Worm (Caenorhabditis elegans) whole organism, L4/young adult: ENCODE data around the gene F49E12.8.

Source experiments
- W03F9.2 ChIP-seq: fragments of 150-350 bp; optimal IDR thresholded peaks from 2 replicates; lab custom pipeline; 2014; ENCODE audit warnings: missing biosample characterization, missing genetic modification characterization
- dao-5 ChIP-seq: sonication (generic microtip); optimal IDR thresholded peaks from 2 replicates; lab custom pipeline; 2016; ENCODE audit warnings: missing genotype, missing genetic modification characterization, moderate library complexity, missing compliant biosample characterization
- him-1 ChIP-seq: sonication (generic microtip); optimal IDR thresholded peaks from 2 replicates; lab custom pipeline; 2016; ENCODE audit warnings: missing genotype, missing genetic modification reagents, missing genetic modification characterization, missing compliant biosample characterization

The F49E12.8 gene

ce11 chrII:8394205-8394604, at the start of gene F49E12.8:
Gene F49E12.8, minus strand, starts transcription at chrII:8394305.
- TF ChIP-seq him-1 (tag; lab: Kevin White, UChicago) (no peak), dao-5 (tag; lab: Kevin White, UChicago) (no peak), W03F9.2 (tag; lab: Kevin White, UChicago) (no peak)

ce11 chrII:8442717-8443223, 48.7 kb upstream of the F49E12.8 start, which contains the start of gene eif-3.G:
Gene eif-3.G, plus strand, starts transcription at chrII:8442767.
- TF ChIP-seq him-1 (tag; lab: Kevin White, UChicago) (no peak), dao-5 (tag; lab: Kevin White, UChicago) (no peak)

- TF ChIP-seq him-1 (tag; lab: Kevin White, UChicago) (no peak), W03F9.2 (tag; lab: Kevin White, UChicago) (peak; percentile 63)
Measured at ce11 chrII:8442176-8442575, 48.1 kb upstream of the F49E12.8 start.

DNA sequence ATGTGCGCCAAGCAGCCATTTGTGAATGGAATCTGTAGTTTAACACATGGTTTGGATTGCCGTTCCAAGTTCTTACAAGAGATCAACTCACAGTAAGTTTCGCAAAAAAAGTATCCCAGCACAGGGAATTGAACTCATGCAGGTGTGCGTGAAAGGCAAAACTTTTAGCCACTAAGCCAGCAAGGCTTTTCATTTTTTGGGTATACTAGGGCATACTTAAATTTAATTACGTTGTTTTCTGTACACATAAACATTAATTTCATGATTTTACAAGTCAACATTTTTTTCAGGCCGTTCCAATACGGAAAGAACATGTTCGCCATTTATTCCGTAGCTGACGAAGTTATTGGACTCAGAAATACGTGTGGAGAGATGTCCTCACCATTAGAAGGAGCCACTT, 47.4 kb upstream of the F49E12.8 start:
- TF ChIP-seq dao-5 (tag; lab: Kevin White, UChicago) (peak; percentile 86), him-1 (tag; lab: Kevin White, UChicago) (no peak)

DNA sequence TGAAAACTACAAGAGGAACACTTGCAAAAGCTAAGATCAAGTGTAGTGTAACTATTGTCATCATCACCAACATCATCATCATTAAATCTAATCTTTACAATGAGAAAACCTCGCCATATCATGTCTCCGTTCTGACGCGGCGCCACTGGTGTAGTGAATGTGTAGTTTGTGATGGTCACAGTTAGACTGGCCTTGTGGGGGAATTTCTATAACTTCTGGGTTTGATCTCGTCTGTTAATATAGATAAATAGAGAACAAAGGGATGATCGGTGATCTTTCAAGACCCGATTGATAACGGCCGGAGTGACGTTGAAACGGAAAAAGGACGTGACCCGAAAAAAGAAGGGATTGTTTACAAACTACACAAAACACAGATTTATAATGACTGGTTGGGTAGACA, 46.7 kb upstream of the F49E12.8 start:
- TF ChIP-seq W03F9.2 (tag; lab: Kevin White, UChicago) (no peak), dao-5 (tag; lab: Kevin White, UChicago) (no peak), him-1 (tag; lab: Kevin White, UChicago) (no peak)

ce11 chrII:8440097-8440496, 46.0 kb upstream of the F49E12.8 start:
- TF ChIP-seq W03F9.2 (tag; lab: Kevin White, UChicago), result no peak
- no peak for TF ChIP-seq him-1 (tag; lab: Kevin White, UChicago)
- TF ChIP-seq dao-5 (tag; lab: Kevin White, UChicago), result no peak

ce11 chrII:8438791-8439287, 44.7 kb upstream of the F49E12.8 start, which contains the start of gene lips-10:
Gene lips-10, plus strand, starts transcription at chrII:8439168.
- TF ChIP-seq him-1 (tag; lab: Kevin White, UChicago) (no peak), W03F9.2 (tag; lab: Kevin White, UChicago) (no peak), dao-5 (tag; lab: Kevin White, UChicago) (no peak)

DNA sequence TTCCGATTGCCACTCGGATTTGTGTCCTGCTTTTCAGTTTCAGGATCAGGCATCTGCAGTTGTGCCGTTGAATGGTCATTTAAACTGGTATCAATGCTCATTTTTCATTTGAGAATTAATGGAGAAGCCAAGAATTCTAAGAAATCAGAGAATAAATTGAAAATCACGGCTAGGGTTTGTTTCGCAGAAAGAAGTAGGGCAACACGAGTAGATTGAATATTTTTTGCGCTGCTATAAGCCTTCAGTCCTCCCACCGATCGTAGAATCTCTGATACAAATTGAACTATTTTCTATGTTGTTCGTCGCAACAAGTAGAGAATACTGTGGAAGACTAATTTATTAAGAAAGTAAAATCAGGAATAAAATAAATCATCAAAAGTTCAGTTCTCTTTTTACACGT, 42.9 kb upstream of the F49E12.8 start, which contains the start of gene acp-3:
TSS of gene acp-3 (minus strand) at position 101 of the 400 bp plus-strand sequence.
- no peak for TF ChIP-seq dao-5 (tag; lab: Kevin White, UChicago)
- TF ChIP-seq W03F9.2 (tag; lab: Kevin White, UChicago), result no peak
- no peak for TF ChIP-seq him-1 (tag; lab: Kevin White, UChicago)

DNA sequence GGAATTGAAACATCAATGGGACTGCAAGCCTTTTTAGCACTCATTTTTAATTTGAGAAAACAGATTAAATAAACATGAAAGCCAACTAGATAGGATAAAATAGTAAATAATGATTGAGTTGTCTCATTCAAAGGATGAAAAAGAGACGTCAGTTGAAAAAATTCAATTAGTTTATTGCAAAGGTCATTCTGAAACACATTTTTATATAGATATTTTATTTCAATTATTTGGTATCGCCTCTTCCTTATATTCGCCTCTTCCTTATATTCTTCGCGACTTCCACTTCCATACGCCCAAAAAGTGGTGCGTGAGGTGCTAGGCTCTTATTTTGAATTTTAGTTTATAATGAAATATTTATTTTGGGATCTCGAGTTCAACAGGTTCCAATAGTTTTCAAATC, 40.9 kb upstream of the F49E12.8 start, which contains the start of gene acp-4:
TSS of gene acp-4 (minus strand) at position 101 of the 400 bp plus-strand sequence.
- TF ChIP-seq W03F9.2 (tag; lab: Kevin White, UChicago) (no peak), dao-5 (tag; lab: Kevin White, UChicago) (no peak), him-1 (tag; lab: Kevin White, UChicago) (no peak)

DNA sequence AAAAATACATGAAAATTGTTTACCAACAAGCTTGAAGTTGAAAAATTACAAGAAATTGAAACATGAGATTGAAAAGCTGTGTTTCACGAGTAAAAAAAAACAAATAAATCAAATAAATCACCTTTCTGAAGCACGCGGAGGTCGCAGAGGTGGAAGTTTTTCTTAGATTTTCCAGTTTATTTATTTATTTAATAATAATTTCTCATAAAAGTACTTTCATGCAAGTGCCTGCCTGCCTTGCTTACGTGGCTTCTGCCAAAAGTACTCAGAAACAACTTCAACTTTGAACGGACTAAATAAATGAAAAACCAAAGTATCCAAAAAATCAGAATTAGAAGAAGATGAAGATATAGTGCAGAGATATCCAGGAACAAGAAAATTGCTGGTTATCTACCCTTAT, 37.8 kb upstream of the F49E12.8 start, which contains the start of gene acp-2:
TSS of gene acp-2 (minus strand) at position 101 of the 400 bp plus-strand sequence.
- TF ChIP-seq dao-5 (tag; lab: Kevin White, UChicago) (no peak), him-1 (tag; lab: Kevin White, UChicago) (no peak), W03F9.2 (tag; lab: Kevin White, UChicago) (no peak)

DNA sequence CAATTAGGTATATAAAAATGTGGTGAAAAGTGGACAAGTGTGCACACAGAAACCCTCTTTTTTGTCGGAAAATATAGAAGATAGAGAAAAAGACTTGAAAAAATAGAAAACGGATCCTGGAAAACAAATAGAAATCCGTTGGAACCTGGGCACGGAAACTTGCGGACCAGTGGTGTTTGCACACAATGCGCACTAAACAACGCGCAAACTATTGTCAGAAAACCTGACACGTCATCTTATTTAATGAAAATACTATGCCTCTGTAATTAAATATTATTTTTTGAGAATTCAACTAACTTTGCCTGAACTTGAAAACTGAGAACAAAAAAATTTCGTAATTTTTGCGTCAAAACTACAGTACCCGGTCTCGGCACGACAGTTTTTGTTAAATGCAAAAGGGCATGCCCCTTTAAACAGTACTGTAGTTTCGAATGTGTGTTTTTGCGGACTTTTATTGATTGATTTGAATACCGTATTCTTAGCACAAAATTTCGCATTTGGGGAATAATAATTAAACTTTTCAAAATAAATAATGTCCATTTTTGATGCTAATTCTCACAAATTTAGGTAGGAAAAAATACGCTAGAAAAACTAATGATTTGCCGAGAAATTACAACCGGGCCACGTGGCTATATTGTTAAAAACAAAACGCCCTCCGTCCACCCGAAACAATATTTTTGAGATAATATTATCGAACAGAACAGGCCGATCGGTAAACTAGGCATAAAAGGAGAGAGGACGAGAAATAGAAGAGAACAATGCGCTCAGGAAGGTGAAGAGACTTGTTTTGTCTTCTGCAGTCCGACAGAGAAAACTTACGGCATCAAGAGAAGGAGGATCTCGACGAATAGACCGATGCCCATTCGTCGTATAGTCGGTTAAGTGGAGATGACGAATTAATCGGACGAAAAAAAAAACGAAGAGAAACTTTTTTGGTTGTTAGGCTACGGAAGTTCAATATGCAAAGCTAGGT, 35.1 kb upstream of the F49E12.8 start:
- TF ChIP-seq W03F9.2 (tag; lab: Kevin White, UChicago) (peak; percentile 31), him-1 (tag; lab: Kevin White, UChicago) (no peak)

DNA sequence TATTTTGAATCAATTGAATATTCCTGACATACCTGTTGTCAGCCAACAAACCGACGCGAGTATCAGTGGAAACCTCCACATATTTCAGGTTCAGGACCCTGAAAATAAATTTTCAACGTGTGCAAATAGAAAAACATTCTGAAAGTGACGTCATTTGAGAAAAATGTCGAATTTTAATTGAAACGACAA, 34.5 kb upstream of the F49E12.8 start, which contains the start of gene F14E5.2:
TSS of gene F14E5.2 (minus strand) at position 101 of the 189 bp plus-strand sequence.
- no peak for TF ChIP-seq dao-5 (tag; lab: Kevin White, UChicago)
- no peak for TF ChIP-seq W03F9.2 (tag; lab: Kevin White, UChicago)
- TF ChIP-seq him-1 (tag; lab: Kevin White, UChicago), result no peak

DNA sequence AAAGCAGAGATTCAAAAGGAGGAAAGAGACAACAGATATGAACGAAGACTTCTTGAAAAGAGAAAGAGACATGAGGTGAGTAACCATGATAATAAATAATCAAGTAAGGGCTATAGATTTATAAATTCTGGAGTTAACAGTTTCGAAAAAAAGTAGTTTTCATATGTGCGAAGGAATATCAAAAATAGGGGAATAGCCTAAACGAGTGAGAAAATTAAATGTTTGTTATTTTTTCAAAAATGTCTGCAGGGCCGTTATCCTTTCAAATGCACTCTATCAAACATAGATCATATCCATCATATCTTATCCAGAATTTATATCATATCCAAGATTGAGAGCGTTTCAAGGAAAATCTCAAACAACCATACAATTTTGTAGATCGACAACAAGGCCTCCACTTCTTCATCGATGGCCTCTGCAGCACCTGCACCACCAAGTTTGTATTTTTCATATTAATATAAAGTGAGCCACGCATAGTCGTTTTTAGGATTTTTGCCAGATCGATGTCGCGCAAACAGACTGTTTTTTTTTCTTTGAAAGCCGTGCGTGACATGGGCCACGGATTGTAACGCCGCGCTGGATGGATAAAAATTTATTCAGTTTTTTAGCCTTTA, 26.8 kb upstream of the F49E12.8 start:
- no peak for TF ChIP-seq dao-5 (tag; lab: Kevin White, UChicago)
- TF ChIP-seq W03F9.2 (tag; lab: Kevin White, UChicago), result no peak
- TF ChIP-seq him-1 (tag; lab: Kevin White, UChicago), result no peak
